Worm (Caenorhabditis elegans) whole organism, young adult: ENCODE data around the gene Y53F4B.51.

Source experiments
- C06A6.2 ChIP-seq: fragments of 200-800 bp; sonication (Bioruptor generic); conservative IDR thresholded peaks from 2 replicates; pipeline ENCODE4 v1.3.6; 2022; ENCODE audit warnings: missing genetic modification characterization, missing compliant biosample characterization
- F49E8.2 ChIP-seq: sonication (generic microtip); optimal IDR thresholded peaks from 3 replicates; lab custom pipeline; 2017; ENCODE audit warnings: missing genetic modification characterization, mild to moderate bottlenecking, missing compliant biosample characterization, antibody characterized with exemption, moderate library complexity; ENCODE audit not compliant: insufficient read depth
- F57C9.4 ChIP-seq: sonication (generic microtip); optimal IDR thresholded peaks from 2 replicates; lab custom pipeline; 2017; ENCODE audit warnings: mild to moderate bottlenecking, missing genetic modification characterization, missing compliant biosample characterization
- T07F8.4 ChIP-seq: sonication (generic microtip); optimal IDR thresholded peaks from 2 replicates; lab custom pipeline; 2016; ENCODE audit warnings: mild to moderate bottlenecking, missing genetic modification characterization, moderate library complexity, missing compliant biosample characterization
- Y53F4B.3 ChIP-seq: fragments of 200-800 bp; sonication (Bioruptor generic); IDR thresholded peaks from 2 replicates; pipeline ENCODE4 v1.3.6; 2022; ENCODE audit warnings: missing genetic modification reagents, missing genetic modification characterization, missing compliant biosample characterization
- Y53G8AR.9 ChIP-seq: fragments of 200-800 bp; sonication (Bioruptor generic); conservative IDR thresholded peaks from 2 replicates; pipeline ENCODE4 v1.3.6; 2022; ENCODE audit warnings: missing genetic modification reagents, missing genetic modification characterization, missing compliant biosample characterization
- Y56A3A.18 ChIP-seq: fragments of 200-800 bp; sonication (Bioruptor generic); IDR thresholded peaks from 2 replicates; pipeline ENCODE4 v1.3.6; 2022; ENCODE audit warnings: missing genetic modification reagents, missing genetic modification characterization, missing compliant biosample characterization
- Y95B8A.8 ChIP-seq: fragments of 200-800 bp; sonication (Bioruptor generic); IDR thresholded peaks from 2 replicates; pipeline ENCODE4 v1.3.6; 2022; ENCODE audit warnings: missing genetic modification reagents, missing genetic modification characterization, missing compliant biosample characterization
- athp-1 ChIP-seq: sonication (generic microtip); optimal IDR thresholded peaks from 2 replicates; lab custom pipeline; 2017; ENCODE audit warnings: mild to moderate bottlenecking, missing genetic modification characterization, missing compliant biosample characterization
- attf-3 ChIP-seq: fragments of 200-800 bp; sonication (Bioruptor generic); conservative IDR thresholded peaks from 2 replicates; pipeline ENCODE4 v1.3.6; 2022; ENCODE audit warnings: missing genetic modification reagents, missing genetic modification characterization, missing compliant biosample characterization
- attf-5 ChIP-seq: fragments of 200-800 bp; sonication (Bioruptor generic); optimal IDR thresholded peaks from 2 replicates; lab custom pipeline; 2018; ENCODE audit warnings: mild to moderate bottlenecking, missing genetic modification characterization, missing compliant biosample characterization
- bed-2 ChIP-seq: fragments of 200-800 bp; sonication (Bioruptor generic); IDR thresholded peaks from 2 replicates; pipeline ENCODE4 v1.3.6; 2022; ENCODE audit warnings: missing genetic modification reagents, missing genetic modification characterization, missing compliant biosample characterization
- cebp-2 ChIP-seq: fragments of 200-800 bp; sonication (Bioruptor generic); IDR thresholded peaks from 2 replicates; pipeline ENCODE4 v1.3.6; 2022; ENCODE audit warnings: missing genetic modification characterization, missing compliant biosample characterization
- ceh-58 ChIP-seq: fragments of 200-800 bp; sonication (Bioruptor generic); IDR thresholded peaks from 2 replicates; pipeline ENCODE4 v1.3.6; 2022; ENCODE audit warnings: missing genetic modification characterization, missing compliant biosample characterization
- chd-7 ChIP-seq: sonication (generic microtip); optimal IDR thresholded peaks from 2 replicates; lab custom pipeline; 2016; ENCODE audit warnings: mild to moderate bottlenecking, missing genetic modification characterization, moderate library complexity, missing compliant biosample characterization
- egrh-3 ChIP-seq: fragments of 200-800 bp; sonication (Bioruptor generic); IDR thresholded peaks from 2 replicates; pipeline ENCODE4 v1.3.6; 2022; ENCODE audit warnings: missing genetic modification reagents, missing genetic modification characterization, missing compliant biosample characterization
- hlh-12 ChIP-seq: sonication (generic microtip); optimal IDR thresholded peaks from 2 replicates; lab custom pipeline; 2016; ENCODE audit warnings: missing genetic modification characterization, missing compliant biosample characterization
- hlh-26 ChIP-seq: fragments of 200-800 bp; sonication (Bioruptor generic); conservative IDR thresholded peaks from 2 replicates; pipeline ENCODE4 v1.3.6; 2022; ENCODE audit warnings: missing genetic modification reagents, missing genetic modification characterization, missing compliant biosample characterization
- hsf-1 ChIP-seq: fragments of 200-800 bp; sonication (Bioruptor generic); IDR thresholded peaks from 2 replicates; pipeline ENCODE4 v1.3.6; 2022; ENCODE audit warnings: missing genetic modification reagents, missing genetic modification characterization, missing compliant biosample characterization
- lag-1 ChIP-seq: fragments of 200-800 bp; sonication (Bioruptor generic); IDR thresholded peaks from 2 replicates; pipeline ENCODE4 v1.3.6; 2022; ENCODE audit warnings: missing genetic modification reagents, missing genetic modification characterization, missing compliant biosample characterization
- lin-40 ChIP-seq: sonication (generic microtip); optimal IDR thresholded peaks from 2 replicates; lab custom pipeline; 2016; ENCODE audit warnings: missing genetic modification characterization, mild to moderate bottlenecking, missing compliant biosample characterization, missing genotype, missing genetic modification reagents
- lir-1 ChIP-seq: fragments of 200-800 bp; sonication (Bioruptor generic); conservative IDR thresholded peaks from 2 replicates; pipeline ENCODE4 v1.3.6; 2022; ENCODE audit warnings: missing genetic modification reagents, missing genetic modification characterization, missing compliant biosample characterization
- madf-6 ChIP-seq: fragments of 200-800 bp; sonication (Bioruptor generic); IDR thresholded peaks from 2 replicates; pipeline ENCODE4 v1.3.6; 2022; ENCODE audit warnings: missing genetic modification reagents, missing genetic modification characterization, missing compliant biosample characterization
- mcd-1 ChIP-seq: fragments of 200-800 bp; sonication (Bioruptor generic); IDR thresholded peaks from 2 replicates; pipeline ENCODE4 v1.3.6; 2022; ENCODE audit warnings: missing genetic modification reagents, missing genetic modification characterization, missing compliant biosample characterization
- mel-28 ChIP-seq: sonication (generic microtip); optimal IDR thresholded peaks from 2 replicates; lab custom pipeline; 2016; ENCODE audit warnings: borderline replicate concordance, mild to moderate bottlenecking, missing genetic modification characterization, missing compliant biosample characterization
- mes-4 ChIP-seq: sonication (generic microtip); optimal IDR thresholded peaks from 2 replicates; lab custom pipeline; 2016; ENCODE audit warnings: missing genotype, missing genetic modification characterization, missing compliant biosample characterization
- nfya-1 ChIP-seq: sonication (generic microtip); optimal IDR thresholded peaks from 2 replicates; lab custom pipeline; 2017; ENCODE audit warnings: antibody characterized with exemption, missing compliant biosample characterization, missing genetic modification characterization, borderline replicate concordance; ENCODE audit not compliant: insufficient read depth
- nfyb-1 ChIP-seq: fragments of 200-800 bp; sonication (Bioruptor generic); IDR thresholded peaks from 2 replicates; pipeline ENCODE4 v1.3.6; 2022; ENCODE audit warnings: missing genetic modification reagents, missing genetic modification characterization, missing compliant biosample characterization
- nhr-120 ChIP-seq: fragments of 200-800 bp; sonication (Bioruptor generic); IDR thresholded peaks from 2 replicates; pipeline ENCODE4 v1.3.6; 2022; ENCODE audit warnings: missing genetic modification characterization, missing compliant biosample characterization
- nhr-179 ChIP-seq: sonication (generic microtip); optimal IDR thresholded peaks from 2 replicates; lab custom pipeline; 2016; ENCODE audit warnings: mild to moderate bottlenecking, missing genetic modification characterization, missing compliant biosample characterization
- pha-4 ChIP-seq: fragments of 150-350 bp; sonication (generic microtip); optimal IDR thresholded peaks from 2 replicates; lab custom pipeline; 2014; ENCODE audit warnings: missing biosample characterization, missing genetic modification reagents, missing genetic modification characterization
- repo-1 ChIP-seq: sonication (generic microtip); optimal IDR thresholded peaks from 2 replicates; lab custom pipeline; 2017; ENCODE audit warnings: mild to moderate bottlenecking, missing genetic modification characterization, missing compliant biosample characterization
- sea-2 ChIP-seq: fragments of 200-800 bp; sonication (Bioruptor generic); IDR thresholded peaks from 2 replicates; pipeline ENCODE4 v1.3.6; 2022; ENCODE audit warnings: missing genetic modification characterization, missing compliant biosample characterization
- snpc-1.1 ChIP-seq: sonication (generic microtip); optimal IDR thresholded peaks from 2 replicates; lab custom pipeline; 2017; ENCODE audit warnings: missing genetic modification characterization, mild to moderate bottlenecking, missing compliant biosample characterization, antibody characterized with exemption, moderate library complexity, missing genotype, missing genetic modification reagents; ENCODE audit not compliant: insufficient read depth
- snpc-3.4 ChIP-seq: sonication (generic microtip); optimal IDR thresholded peaks from 2 replicates; lab custom pipeline; 2017; ENCODE audit warnings: missing genetic modification characterization, mild to moderate bottlenecking, missing compliant biosample characterization, antibody characterized with exemption, moderate library complexity, missing genotype, missing genetic modification reagents
- snpc-4 ChIP-seq, 5 experiments: fragments of 150-350 bp in 1 of 5; sonication (generic microtip) in 4 of 5; optimal IDR thresholded peaks; 2 replicates each; lab custom pipeline; 2014 to 2018; ENCODE audit warnings: missing genetic modification characterization in 5 of 5, missing biosample characterization in 3 of 5, antibody characterized with exemption in 2 of 5, mild to moderate bottlenecking in 2 of 5, missing compliant biosample characterization in 2 of 5, missing genotype in 2 of 5, moderate library complexity in 2 of 5, missing genetic modification reagents in 1 of 5
- somi-1 ChIP-seq: fragments of 200-800 bp; sonication (Bioruptor generic); optimal IDR thresholded peaks from 2 replicates; lab custom pipeline; 2018; ENCODE audit warnings: mild to moderate bottlenecking, missing genetic modification characterization, missing compliant biosample characterization
- sptf-2 ChIP-seq: fragments of 200-800 bp; sonication (Bioruptor generic); optimal IDR thresholded peaks from 2 replicates; lab custom pipeline; 2018; ENCODE audit warnings: mild to moderate bottlenecking, missing genetic modification characterization, missing compliant biosample characterization
- unc-130 ChIP-seq: sonication (generic microtip); optimal IDR thresholded peaks from 2 replicates; lab custom pipeline; 2016; ENCODE audit warnings: missing genetic modification reagents, missing genetic modification characterization, missing compliant biosample characterization
- xnd-1 ChIP-seq: sonication (generic microtip); optimal IDR thresholded peaks from 2 replicates; lab custom pipeline; 2016; ENCODE audit warnings: missing genotype, missing genetic modification reagents, missing genetic modification characterization, missing compliant biosample characterization
- zfh-2 ChIP-seq: fragments of 200-800 bp; sonication (Bioruptor generic); conservative IDR thresholded peaks from 2 replicates; pipeline ENCODE4 v1.3.6; 2022; ENCODE audit warnings: missing genetic modification reagents, missing genetic modification characterization, missing compliant biosample characterization
- ztf-18 ChIP-seq: sonication (generic microtip); optimal IDR thresholded peaks from 2 replicates; lab custom pipeline; 2016; ENCODE audit warnings: missing genotype, mild to moderate bottlenecking, missing genetic modification characterization, missing compliant biosample characterization
- ztf-22 ChIP-seq: fragments of 200-800 bp; sonication (Bioruptor generic); optimal IDR thresholded peaks from 2 replicates; lab custom pipeline; 2018; ENCODE audit warnings: mild to moderate bottlenecking, missing genetic modification characterization, moderate library complexity, missing compliant biosample characterization
- ztf-25 ChIP-seq: fragments of 200-800 bp; sonication (Bioruptor generic); IDR thresholded peaks from 2 replicates; pipeline ENCODE4 v1.3.6; 2022; ENCODE audit warnings: missing genetic modification reagents, missing genetic modification characterization, missing compliant biosample characterization
- ztf-28 ChIP-seq: fragments of 200-800 bp; sonication (Bioruptor generic); IDR thresholded peaks from 2 replicates; pipeline ENCODE4 v1.3.6; 2022; ENCODE audit warnings: missing genetic modification reagents, missing genetic modification characterization, missing compliant biosample characterization
- ztf-3 ChIP-seq: fragments of 200-800 bp; sonication (Bioruptor generic); optimal IDR thresholded peaks from 2 replicates; lab custom pipeline; 2018; ENCODE audit warnings: mild to moderate bottlenecking, missing genetic modification characterization, missing compliant biosample characterization

The Y53F4B.51 gene

DNA sequence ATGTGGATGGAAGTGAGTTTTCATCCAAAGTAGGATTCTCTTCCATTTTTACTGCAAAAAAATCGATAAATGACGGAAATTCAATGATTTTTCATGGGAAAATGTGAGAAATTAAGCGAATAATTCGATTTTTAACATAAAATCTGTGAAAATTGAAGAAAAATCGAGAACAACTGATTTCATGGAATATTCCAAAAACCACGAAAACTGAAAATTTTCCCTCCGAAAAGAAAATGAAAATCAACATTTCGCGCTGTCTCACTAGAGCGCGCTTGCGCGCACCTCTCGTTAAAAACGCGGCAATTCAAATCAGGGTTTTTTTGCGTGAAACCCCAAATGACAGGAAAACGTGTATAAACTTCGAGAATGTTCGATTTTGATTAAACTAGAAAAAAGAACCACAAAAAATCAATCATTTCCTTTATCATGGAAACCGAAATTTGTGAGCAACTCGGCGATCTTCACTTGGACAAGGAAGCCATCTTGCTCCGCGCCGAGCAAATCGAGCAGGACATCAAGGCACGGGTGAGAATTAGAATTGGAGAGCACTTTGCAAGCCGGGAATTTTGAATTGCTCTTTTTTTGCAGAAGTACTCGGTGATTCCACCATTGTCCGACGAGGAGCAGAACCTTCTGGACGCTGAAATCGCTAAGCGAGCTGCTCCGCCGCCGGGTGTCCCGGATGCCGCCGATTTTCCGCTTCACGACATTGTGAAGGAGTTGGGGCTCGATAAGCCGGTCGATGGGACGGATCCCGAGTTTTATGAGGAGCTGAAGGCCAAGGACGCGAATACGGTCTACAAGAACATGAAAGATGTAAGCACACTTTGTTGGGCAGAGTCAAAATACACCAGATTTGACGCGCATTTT, 3.6 kb downstream of the Y53F4B.51 start, which contains the start of the genes Y53F4B.9 and Y53F4B.11 (continued):
- TF ChIP-seq Y56A3A.18 (peak; percentile 30; the same call in 1 of the 2 replicates), hlh-26 (no peak), zfh-2 (GFP tag; lab: Robert Waterston, UW) (peak; percentile 66; the same call in 1 of the 2 replicates), unc-130 (GFP tag; lab: Kevin White, UChicago) (peak; percentile 86), bed-2 (GFP tag; lab: Robert Waterston, UW) (0 out of 2 replicates have a peak, but pooled peaks have one; percentile 49), sptf-2 (GFP tag; lab: Kevin White, UChicago) (no peak), nhr-179 (tag; lab: Kevin White, UChicago) (no peak), hsf-1 (GFP tag; lab: Robert Waterston, UW) (peak; percentile 94), ztf-22 (GFP tag; lab: Kevin White, UChicago) (no peak), lin-40 (tag; lab: Kevin White, UChicago) (peak; percentile 52), cebp-2 (GFP tag; lab: Robert Waterston, UW) (no peak), lir-1 (peak; percentile 77), chd-7 (no peak), ztf-25 (GFP tag; lab: Robert Waterston, UW) (0 out of 2 replicates have a peak, but pooled peaks have one; percentile 31), xnd-1 (tag; lab: Kevin White, UChicago) (peak; percentile 94), athp-1 (tag; lab: Kevin White, UChicago) (peak; percentile 69), F49E8.2 (tag; lab: Kevin White, UChicago) (peak; percentile 88), nfyb-1 (GFP tag; lab: Robert Waterston, UW) (no peak; the same call in 1 of the 2 replicates), pha-4 (peak; percentile 15), Y95B8A.8 (GFP tag; lab: Robert Waterston, UW) (peak; percentile 94), C06A6.2 (GFP tag; lab: Robert Waterston, UW) (no peak), snpc-1.1 (tag; lab: Kevin White, UChicago) (peak; percentile 66), ztf-3 (GFP tag; lab: Kevin White, UChicago) (no peak), hlh-12 (tag; lab: Kevin White, UChicago) (no peak), nfya-1 (tag; lab: Kevin White, UChicago) (no peak), madf-6 (GFP tag; lab: Robert Waterston, UW) (peak; percentile 99), mel-28 (tag; lab: Kevin White, UChicago) (no peak), mes-4 (tag; lab: Kevin White, UChicago) (no peak), mcd-1 (GFP tag; lab: Robert Waterston, UW) (peak; percentile 98), F57C9.4 (tag; lab: Kevin White, UChicago) (no peak), attf-3 (GFP tag; lab: Robert Waterston, UW) (peak; percentile 82), attf-5 (GFP tag; lab: Kevin White, UChicago) (peak; percentile 2), snpc-3.4 (tag; lab: Kevin White, UChicago) (peak; percentile 87), ztf-28 (GFP tag; lab: Robert Waterston, UW) (peak; percentile 75; the same call in 1 of the 2 replicates), ztf-18 (tag; lab: Kevin White, UChicago) (no peak), lag-1 (GFP tag; lab: Robert Waterston, UW) (no peak), Y53F4B.3 (no peak), somi-1 (no peak), T07F8.4 (tag; lab: Kevin White, UChicago) (no peak), repo-1 (tag; lab: Kevin White, UChicago) (no peak), nhr-120 (GFP tag; lab: Robert Waterston, UW) (no peak), egrh-3 (peak; percentile 32; the same call in 1 of the 2 replicates), sea-2 (no peak), Y53G8AR.9 (GFP tag; lab: Robert Waterston, UW) (peak; percentile 90), snpc-4 (GFP tag; optimal IDR thresholded peaks at IDR 0.05; lab: Kevin White, UChicago) (peak; percentile 53), snpc-4 (tag; optimal IDR thresholded peaks at IDR 0.05; lab: Kevin White, UChicago) (peak; percentile 66 to 86 (median 82)), ceh-58 (GFP tag; lab: Robert Waterston, UW) (no peak)
